Fruit fly (Drosophila melanogaster): ENCODE measurements around the gene CG13737.

Gene CG13737

DNA sequence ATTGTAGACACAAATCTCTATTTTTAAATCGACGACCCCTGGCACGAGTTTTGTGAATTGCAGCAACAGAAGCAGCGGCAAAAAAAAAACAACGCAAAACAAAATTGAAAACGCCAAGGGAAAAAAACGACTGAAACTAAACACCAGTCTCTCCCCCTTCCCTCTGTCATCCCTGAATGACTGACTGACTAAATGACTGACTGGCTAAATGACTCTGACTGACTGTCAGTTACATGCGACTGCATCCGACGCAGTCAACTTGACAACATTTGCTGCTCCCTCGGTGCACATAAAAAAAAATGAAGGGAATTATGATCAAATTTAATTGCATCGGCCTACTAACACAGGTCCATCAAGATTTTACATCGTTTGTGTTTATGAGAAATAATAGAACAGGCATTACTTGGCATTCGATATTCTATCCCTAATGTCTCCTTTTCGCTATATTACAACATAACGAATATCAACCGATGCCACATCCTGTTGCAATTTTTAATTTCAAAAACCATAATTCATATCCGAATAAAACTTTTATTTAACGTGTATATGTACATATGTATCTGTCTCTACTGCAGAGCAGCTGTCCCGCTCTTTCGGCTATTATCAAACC lies 38.9 kb downstream of the CG13737 start (continued):
- peak; percentile 26 for TF ChIP-seq CG10979 (tag; optimal IDR thresholded peaks at IDR 0.05)
- TF ChIP-seq Dek (tag; optimal IDR thresholded peaks at IDR 0.05), result peak; percentile 11
- peak; percentile 48; the same call in 1 of the 2 replicates for TF ChIP-seq sisA (GFP tag; IDR thresholded peaks at IDR 0.05)
- no peak for TF ChIP-seq CG33557 (GFP tag; optimal IDR thresholded peaks at IDR 0.05)
- TF ChIP-seq CG18262 (tag; optimal IDR thresholded peaks at IDR 0.05), result peak; percentile 19
- TF ChIP-seq gsb-n (tag; optimal IDR thresholded peaks at IDR 0.05), result no peak
- peak; percentile 91 for TF ChIP-seq CG8281 (tag; optimal IDR thresholded peaks at IDR 0.05)
- TF ChIP-seq CG2875 (GFP tag; optimal IDR thresholded peaks at IDR 0.05), result peak; percentile 16
- peak; percentile 22 for TF ChIP-seq CG14710 (tag; optimal IDR thresholded peaks at IDR 0.05)
- no peak for TF ChIP-seq ase (GFP tag; IDR thresholded peaks at IDR 0.05)
- TF ChIP-seq CG13424 (tag; optimal IDR thresholded peaks at IDR 0.05), result peak; percentile 34
- peak; percentile 70 for TF ChIP-seq CG10209 (GFP tag; optimal IDR thresholded peaks at IDR 0.05)
- peak; percentile 32 for TF ChIP-seq CG4424 (GFP tag; optimal IDR thresholded peaks at IDR 0.05)
- TF ChIP-seq phol (tag; optimal IDR thresholded peaks at IDR 0.05), result peak; percentile 63
- peak; percentile 1 for TF ChIP-seq CG18476 (GFP tag; optimal IDR thresholded peaks at IDR 0.05)
- TF ChIP-seq CG42726 (GFP tag; IDR thresholded peaks at IDR 0.05; ENCODE audit: partially characterized antibody), result no peak
- TF ChIP-seq CG17328 (GFP tag; IDR thresholded peaks at IDR 0.05), result 0 out of 2 replicates have a peak, but pooled peaks have one; percentile 28
- TF ChIP-seq lab (GFP tag; optimal IDR thresholded peaks at IDR 0.05), result peak; percentile 4
- TF ChIP-seq CG17361 (GFP tag; IDR thresholded peaks at IDR 0.05), result peak; percentile 76
- peak; percentile 2 for TF ChIP-seq btn (GFP tag; optimal IDR thresholded peaks at IDR 0.05)
- TF ChIP-seq lmd (GFP tag; IDR thresholded peaks at IDR 0.05), result 0 out of 2 replicates have a peak, but pooled peaks have one; percentile 19
- peak; percentile 12 for TF ChIP-seq pnt (GFP tag; optimal IDR thresholded peaks at IDR 0.05)
- TF ChIP-seq Med (GFP tag), result peak; percentile 65
- TF ChIP-seq CG12391 (tag; optimal IDR thresholded peaks at IDR 0.05), result peak; percentile 30
- TF ChIP-seq CG2712 (tag; optimal IDR thresholded peaks at IDR 0.05), result peak; percentile 15
- TF ChIP-seq hb (GFP tag; IDR thresholded peaks at IDR 0.05; ENCODE audit: partially characterized antibody), result no peak
- TF ChIP-seq Xrp1 (GFP tag; IDR thresholded peaks at IDR 0.05), result peak; percentile 53; the same call in 1 of the 2 replicates
- peak; percentile 52 for TF ChIP-seq CG1603 (tag; optimal IDR thresholded peaks at IDR 0.05)
- TF ChIP-seq gem (tag; optimal IDR thresholded peaks at IDR 0.05), result peak; percentile 67
- TF ChIP-seq CG2678 (tag; optimal IDR thresholded peaks at IDR 0.05), result peak; percentile 58
- TF ChIP-seq CG6689 (GFP tag; IDR thresholded peaks at IDR 0.05), result peak; percentile 38; the same call in 1 of the 2 replicates
- TF ChIP-seq Ssrp (tag; optimal IDR thresholded peaks at IDR 0.05), result peak; percentile 38
- TF ChIP-seq ind (GFP tag; optimal IDR thresholded peaks at IDR 0.05), result peak; percentile 24
- TF ChIP-seq CG7556 (GFP tag; optimal IDR thresholded peaks at IDR 0.05), result peak; percentile 44
- peak; percentile 47 for TF ChIP-seq Drgx (GFP tag; IDR thresholded peaks at IDR 0.05)
- no peak for TF ChIP-seq gt (GFP tag; IDR thresholded peaks at IDR 0.05)
- peak; percentile 5 for TF ChIP-seq CG10147 (GFP tag; optimal IDR thresholded peaks at IDR 0.05)
- TF ChIP-seq CG12744 (GFP tag; optimal IDR thresholded peaks at IDR 0.05), result no peak
- TF ChIP-seq jumu (GFP tag; optimal IDR thresholded peaks at IDR 0.05), result peak; percentile 14
- TF ChIP-seq Blimp-1 (GFP tag; optimal IDR thresholded peaks at IDR 0.05), result peak; percentile 60
- TF ChIP-seq nerfin-1 (tag; optimal IDR thresholded peaks at IDR 0.05), result peak; percentile 22
- TF ChIP-seq jigr1 (GFP tag; IDR thresholded peaks at IDR 0.05), result 0 out of 3 replicates have a peak, but pooled peaks have one; percentile 28
- peak; percentile 78 for TF ChIP-seq nmo (GFP tag; optimal IDR thresholded peaks at IDR 0.05)
- TF ChIP-seq ATbp (GFP tag; optimal IDR thresholded peaks at IDR 0.05), result peak; percentile 53
- no peak for TF ChIP-seq gcm2 (GFP tag; optimal IDR thresholded peaks at IDR 0.05)
- TF ChIP-seq Hr51 (GFP tag; optimal IDR thresholded peaks at IDR 0.05), result peak in 1 of 2 experiments; percentile 77
- TF ChIP-seq CG11504 (tag; optimal IDR thresholded peaks at IDR 0.05), result peak; percentile 77
- peak; percentile 40 for TF ChIP-seq unpg (GFP tag; optimal IDR thresholded peaks at IDR 0.05)
